Fruit fly (Drosophila melanogaster) whole organism, pupa: ENCODE results near the gene Had1.

ENCODE experiments used
- CG10348 ChIP-seq: fragments of 200-800 bp; sonication (Bioruptor generic); IDR thresholded peaks from 2 replicates; pipeline ENCODE4 v1.3.6; 2022; ENCODE audit warnings: missing biosample characterization, missing genetic modification characterization
- CG13204 ChIP-seq: fragments of 200-800 bp; sonication (Bioruptor generic); optimal IDR thresholded peaks from 2 replicates; lab custom pipeline; 2018; ENCODE audit warnings: missing biosample characterization, mild to moderate bottlenecking, missing genetic modification characterization, moderate library complexity
- CG17806 ChIP-seq: fragments of 200-800 bp; sonication (Bioruptor generic); optimal IDR thresholded peaks from 2 replicates; lab custom pipeline; 2018; ENCODE audit warnings: missing biosample characterization, mild to moderate bottlenecking, missing genetic modification characterization, moderate library complexity
- D1 ChIP-seq: fragments of 200-800 bp; sonication (Bioruptor generic); optimal IDR thresholded peaks from 2 replicates; lab custom pipeline; 2018; ENCODE audit warnings: missing biosample characterization, mild to moderate bottlenecking, missing genetic modification characterization, moderate library complexity
- Snoo ChIP-seq: fragments of 200-800 bp; sonication (Bioruptor generic); optimal IDR thresholded peaks from 3 replicates; lab custom pipeline; 2017; ENCODE audit warnings: missing biosample characterization, mild to moderate bottlenecking, missing genetic modification characterization, inconsistent platforms

DNA sequence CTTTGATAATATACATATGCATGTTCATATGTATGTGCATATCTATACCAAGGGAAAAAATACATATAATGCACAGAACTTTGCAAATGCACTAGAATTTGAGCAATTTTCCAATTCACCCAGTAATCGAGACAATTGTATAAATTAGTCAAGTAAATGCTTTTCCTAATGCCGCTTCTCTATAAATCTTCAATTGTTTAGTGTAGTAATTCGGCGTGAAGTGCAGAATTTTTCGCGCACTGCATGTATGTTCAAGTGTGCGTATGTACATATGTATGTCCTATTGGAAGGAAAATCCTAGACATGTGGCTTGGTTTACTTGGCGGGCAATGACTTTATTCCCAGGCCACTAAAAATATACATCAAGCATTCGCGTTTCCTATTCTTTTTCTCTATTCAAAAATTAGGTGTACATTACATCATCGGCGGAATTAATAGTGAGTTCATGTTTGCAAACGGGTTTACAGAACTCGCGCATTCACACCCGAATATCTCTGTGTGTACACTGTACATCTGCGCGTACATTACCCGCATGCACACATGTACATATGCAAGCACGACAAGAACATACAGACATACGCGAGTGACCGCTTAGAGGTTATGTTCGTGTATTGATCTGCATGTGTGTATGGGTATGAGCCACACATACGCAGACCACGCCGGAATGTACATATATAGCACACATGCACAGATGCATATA lies 10.5 kb upstream of the Had1 start:
- TF ChIP-seq CG13204 (GFP tag; lab: Kevin White, UChicago) (no peak), CG17806 (tag; lab: Kevin White, UChicago) (peak; percentile 77), CG10348 (GFP tag; lab: Robert Waterston, UW) (no peak), D1 (tag; lab: Kevin White, UChicago) (no peak), Snoo (tag; lab: Kevin White, UChicago) (peak; percentile 39)
